Worm (Caenorhabditis elegans): ENCODE data around the gene str-171.
A peak's percentile ranks its signal among the peaks of the same experiment; 100 is the strongest.

Gene str-171

ce11 chrV:15082291-15082690 is 50.0 kb downstream of the str-171 start, which contains the start of the genes C01G10.10 and C01G10.9 (continued):
- TF ChIP-seq sox-4 (tag; optimal IDR thresholded peaks at IDR 0.05) = peak; percentile 90
- TF ChIP-seq mep-1 (tag; optimal IDR thresholded peaks at IDR 0.05) = peak; percentile 79
- TF ChIP-seq lin-14 (GFP tag; optimal IDR thresholded peaks at IDR 0.05) = peak; percentile 69
- no peak for TF ChIP-seq fos-1 (tag; optimal IDR thresholded peaks at IDR 0.05)
- no peak for TF ChIP-seq F16B12.6 (tag; optimal IDR thresholded peaks at IDR 0.05)
- TF ChIP-seq nhr-19 (GFP tag; conservative IDR thresholded peaks at IDR 0.05) = peak; percentile 73
- peak; percentile 96 for TF ChIP-seq pax-3 (tag; optimal IDR thresholded peaks at IDR 0.05)
- peak; percentile 97 for TF ChIP-seq rnt-1 (tag; optimal IDR thresholded peaks at IDR 0.05)
- TF ChIP-seq unc-62 (GFP tag; optimal IDR thresholded peaks at IDR 0.05) = no peak
- peak; percentile 34 for TF ChIP-seq unc-130 (tag; optimal IDR thresholded peaks at IDR 0.05)
- peak; percentile 58; the same call in 1 of the 2 replicates for TF ChIP-seq unc-98 (GFP tag; IDR thresholded peaks at IDR 0.05)
- peak; percentile 51 for TF ChIP-seq blmp-1 (tag; optimal IDR thresholded peaks at IDR 0.05)
- TF ChIP-seq xbp-1 (tag; optimal IDR thresholded peaks at IDR 0.05) = peak; percentile 77
- TF ChIP-seq swsn-7 (tag; optimal IDR thresholded peaks at IDR 0.05) = peak; percentile 83
- TF ChIP-seq isw-1 (GFP tag; IDR thresholded peaks at IDR 0.05) = peak; percentile 46; the same call in 1 of the 2 replicates

Measured in whole organism, L1 larva.